Worm (Caenorhabditis elegans) whole organism, late embryonic: Measurements from ENCODE around the gene sdc-3.
"Not testable (repeated sequence)": the region's sequence is repeated elsewhere in the genome, so short reads cannot be mapped to it uniquely, and the experiment has no call there.

Experiments
- nhr-11 ChIP-seq: fragments of 150-350 bp; optimal IDR thresholded peaks from 2 replicates; lab custom pipeline; 2014; ENCODE audit warnings: missing biosample characterization, missing genetic modification characterization
- pha-4 ChIP-seq: fragments of 150-350 bp; optimal IDR thresholded peaks from 2 replicates; lab custom pipeline; 2018; ENCODE audit warnings: missing biosample characterization, missing genetic modification reagents, missing genetic modification characterization

- not testable (repeated sequence) for TF ChIP-seq pha-4, nhr-11
Observed at ce11 chrV:15036769-15037168, 11.2 kb downstream of the sdc-3 start, which contains the start of gene melo-3.
